Fruit fly (Drosophila melanogaster): ENCODE results near the gene CG14546.

CG14546 gene

dm6 chr3R:25882606-25883266 lies 39.7 kb downstream of the CG14546 start:
- TF ChIP-seq sens (GFP tag) = peak; percentile 55
- no peak for TF ChIP-seq H15 (GFP tag; IDR thresholded peaks at IDR 0.05)
- no peak for TF ChIP-seq pb (GFP tag; optimal IDR thresholded peaks at IDR 0.05)
- TF ChIP-seq odd (GFP tag; optimal IDR thresholded peaks at IDR 0.05) = no peak
- peak; percentile 70 for TF ChIP-seq Blimp-1 (GFP tag; optimal IDR thresholded peaks at IDR 0.05)
- TF ChIP-seq CG6175 (GFP tag; IDR thresholded peaks at IDR 0.05) = no peak
- peak; percentile 2 for TF ChIP-seq gsb-n (tag; optimal IDR thresholded peaks at IDR 0.05)
- no peak for TF ChIP-seq jigr1 (GFP tag; IDR thresholded peaks at IDR 0.05)
- no peak for TF ChIP-seq CG9215 (GFP tag; IDR thresholded peaks at IDR 0.05)
- TF ChIP-seq CG33557 (GFP tag; optimal IDR thresholded peaks at IDR 0.05) = no peak
- no peak for TF ChIP-seq psq (GFP tag; optimal IDR thresholded peaks at IDR 0.05)
- TF ChIP-seq CG3847 (GFP tag; IDR thresholded peaks at IDR 0.05) = no peak
- TF ChIP-seq rib (GFP tag; IDR thresholded peaks at IDR 0.05) = no peak
- TF ChIP-seq Vsx1 (GFP tag; optimal IDR thresholded peaks at IDR 0.05) = peak; percentile 27
- TF ChIP-seq ap (GFP tag; IDR thresholded peaks at IDR 0.05) = no peak
- no peak for TF ChIP-seq aop (GFP tag; IDR thresholded peaks at IDR 0.05)
- no peak for TF ChIP-seq slbo (GFP tag; IDR thresholded peaks at IDR 0.05)
- TF ChIP-seq Atf3 (GFP tag; optimal IDR thresholded peaks at IDR 0.05) = no peak
- no peak for TF ChIP-seq CG11504 (tag; optimal IDR thresholded peaks at IDR 0.05)
- TF ChIP-seq HLH4C (GFP tag; IDR thresholded peaks at IDR 0.05; ENCODE audit: partially characterized antibody) = no peak
- no peak for TF ChIP-seq fd96Cb (tag; optimal IDR thresholded peaks at IDR 0.05)
- peak; percentile 7 for TF ChIP-seq cg (GFP tag; optimal IDR thresholded peaks at IDR 0.05)
- no peak for TF ChIP-seq Kr (GFP tag; optimal IDR thresholded peaks at IDR 0.05)
- no peak for TF ChIP-seq CG4854 (GFP tag; optimal IDR thresholded peaks at IDR 0.05)
- TF ChIP-seq disco-r (GFP tag; optimal IDR thresholded peaks at IDR 0.05) = no peak
- TF ChIP-seq Doc2 (GFP tag; IDR thresholded peaks at IDR 0.05) = no peak
- TF ChIP-seq Med (GFP tag) = peak; percentile 57
- TF ChIP-seq crol (GFP tag; IDR thresholded peaks at IDR 0.05) = 0 out of 2 replicates have a peak, but pooled peaks have one; percentile 16
- TF ChIP-seq sug (tag; optimal IDR thresholded peaks at IDR 0.05) = no peak
- TF ChIP-seq shn (GFP tag; optimal IDR thresholded peaks at IDR 0.05) = no peak
- TF ChIP-seq CG2199 (GFP tag; IDR thresholded peaks at IDR 0.05) = peak; percentile 20; the same call in 1 of the 3 replicates
- peak; percentile 1 for TF ChIP-seq CG2678 (tag; optimal IDR thresholded peaks at IDR 0.05)
- 0 out of 2 replicates have a peak, but pooled peaks have one; percentile 8 for TF ChIP-seq CG4360 (GFP tag; IDR thresholded peaks at IDR 0.05)
- no peak for TF ChIP-seq Dbx (GFP tag; IDR thresholded peaks at IDR 0.05)
- no peak for TF ChIP-seq Usf (GFP tag; optimal IDR thresholded peaks at IDR 0.05)
- no peak for TF ChIP-seq hbn (GFP tag; IDR thresholded peaks at IDR 0.05; ENCODE audit: partially characterized antibody)
- no peak for TF ChIP-seq Gug (GFP tag; IDR thresholded peaks at IDR 0.05)
- no peak for TF ChIP-seq Nf-YB (GFP tag; optimal IDR thresholded peaks at IDR 0.05)
- TF ChIP-seq grn (GFP tag; optimal IDR thresholded peaks at IDR 0.05) = no peak
- peak; percentile 14; the same call in 1 of the 2 replicates for TF ChIP-seq CG17328 (GFP tag; IDR thresholded peaks at IDR 0.05)
- 0 out of 3 replicates have a peak, but pooled peaks have one; percentile 11 for TF ChIP-seq row (GFP tag; IDR thresholded peaks at IDR 0.05)
- no peak for TF ChIP-seq CG15011 (GFP tag; optimal IDR thresholded peaks at IDR 0.05)
- no peak for TF ChIP-seq CrebB (tag; optimal IDR thresholded peaks at IDR 0.05)

Data from whole organism, embryonic.